Fruit fly (Drosophila melanogaster): ENCODE measurements around the gene sgg.

sgg gene

dm6 chrX:2588415-2589411 is 45.0 kb upstream of the sgg start, which contains the start of gene egh (continued):
- no peak for TF ChIP-seq CG31388 (GFP tag; optimal IDR thresholded peaks at IDR 0.05)
- no peak for TF ChIP-seq CG6683 (GFP tag; optimal IDR thresholded peaks at IDR 0.05)
- no peak for TF ChIP-seq dmrt99B (tag; optimal IDR thresholded peaks at IDR 0.05)
- TF ChIP-seq Gug (GFP tag; IDR thresholded peaks at IDR 0.05): peak; percentile 44; the same call in 1 of the 4 replicates
- no peak for TF ChIP-seq CG12942 (GFP tag; optimal IDR thresholded peaks at IDR 0.05)
- TF ChIP-seq da (GFP tag; optimal IDR thresholded peaks at IDR 0.05): no peak
- TF ChIP-seq CG42726 (GFP tag; IDR thresholded peaks at IDR 0.05; ENCODE audit: partially characterized antibody): no peak
- no peak for TF ChIP-seq CG10147 (GFP tag; optimal IDR thresholded peaks at IDR 0.05)
- TF ChIP-seq CG14965 (GFP tag; optimal IDR thresholded peaks at IDR 0.05; ENCODE audit: borderline replicate concordance): no peak
- TF ChIP-seq croc (GFP tag; conservative IDR thresholded peaks at IDR 0.05): no peak
- 0 out of 2 replicates have a peak, but pooled peaks have one; percentile 13 for TF ChIP-seq Xrp1 (GFP tag; IDR thresholded peaks at IDR 0.05)
- TF ChIP-seq Adf1 (GFP tag; IDR thresholded peaks at IDR 0.05): peak; percentile 35; the same call in 1 of the 2 replicates
- no peak for TF ChIP-seq wek (GFP tag; optimal IDR thresholded peaks at IDR 0.05)
- TF ChIP-seq CG30020 (tag; optimal IDR thresholded peaks at IDR 0.05): no peak
- no peak for TF ChIP-seq CG10209 (GFP tag; optimal IDR thresholded peaks at IDR 0.05)
- peak; percentile 24; the same call in 1 of the 2 replicates for TF ChIP-seq Bgb (GFP tag; IDR thresholded peaks at IDR 0.05; ENCODE audit: partially characterized antibody)
- TF ChIP-seq Dref (GFP tag; IDR thresholded peaks at IDR 0.05): peak; percentile 50
- no peak; the same call in 2 of the 3 replicates for TF ChIP-seq B-H1 (GFP tag; IDR thresholded peaks at IDR 0.05)
- no peak for TF ChIP-seq Oli (tag; optimal IDR thresholded peaks at IDR 0.05)
- TF ChIP-seq CG30431 (GFP tag; optimal IDR thresholded peaks at IDR 0.05): no peak
- TF ChIP-seq gsb-n (tag; optimal IDR thresholded peaks at IDR 0.05): peak; percentile 16
- TF ChIP-seq br (optimal IDR thresholded peaks at IDR 0.05): no peak
- no peak for TF ChIP-seq az2 (GFP tag; optimal IDR thresholded peaks at IDR 0.05)
- no peak for TF ChIP-seq CG34224 (GFP tag; IDR thresholded peaks at IDR 0.05; ENCODE audit: partially characterized antibody)
- TF ChIP-seq CG32772 (GFP tag; IDR thresholded peaks at IDR 0.05): peak; percentile 69
- TF ChIP-seq ato (GFP tag; IDR thresholded peaks at IDR 0.05; ENCODE audit: partially characterized antibody): 0 out of 2 replicates have a peak, but pooled peaks have one; percentile 14
- no peak for TF ChIP-seq zen2 (GFP tag; IDR thresholded peaks at IDR 0.05; ENCODE audit: partially characterized antibody)
- no peak for TF ChIP-seq Bteb2 (GFP tag; optimal IDR thresholded peaks at IDR 0.05)
- TF ChIP-seq eve (GFP tag; optimal IDR thresholded peaks at IDR 0.05): no peak
- TF ChIP-seq gcm (GFP tag; optimal IDR thresholded peaks at IDR 0.05): peak; percentile 34
- peak; percentile 25; the same call in 1 of the 2 replicates for TF ChIP-seq CG32532 (GFP tag; IDR thresholded peaks at IDR 0.05)
- no peak for TF ChIP-seq unpg (GFP tag; optimal IDR thresholded peaks at IDR 0.05)
- TF ChIP-seq hkb (optimal IDR thresholded peaks at IDR 0.05): no peak
- peak; percentile 53; the same call in 1 of the 2 replicates for TF ChIP-seq hkb (GFP tag; IDR thresholded peaks at IDR 0.05)
- no peak for TF ChIP-seq btn (GFP tag; optimal IDR thresholded peaks at IDR 0.05)
- no peak for TF ChIP-seq fd64A (GFP tag; optimal IDR thresholded peaks at IDR 0.05)
- TF ChIP-seq CG7271 (tag; optimal IDR thresholded peaks at IDR 0.05): no peak
- no peak for TF ChIP-seq salm (tag; optimal IDR thresholded peaks at IDR 0.05)
- TF ChIP-seq CG13624 (GFP tag; optimal IDR thresholded peaks at IDR 0.05): peak; percentile 5
- TF ChIP-seq vvl (GFP tag; IDR thresholded peaks at IDR 0.05): peak; percentile 21; the same call in 1 of the 2 replicates
- no peak for TF ChIP-seq danr (GFP tag; IDR thresholded peaks at IDR 0.05)
- peak; percentile 34 for TF ChIP-seq sug (tag; optimal IDR thresholded peaks at IDR 0.05)
- no peak for TF ChIP-seq CkIIα-i1 (GFP tag; IDR thresholded peaks at IDR 0.05)
- peak; percentile 58 for TF ChIP-seq MBD-R2 (GFP tag; IDR thresholded peaks at IDR 0.05)
- no peak for TF ChIP-seq CG7372 (GFP tag; IDR thresholded peaks at IDR 0.05)
- TF ChIP-seq CG16779 (GFP tag; IDR thresholded peaks at IDR 0.05): no peak
- no peak for TF ChIP-seq CG10431 (GFP tag; optimal IDR thresholded peaks at IDR 0.05)
- peak; percentile 70 for TF ChIP-seq CG8478 (optimal IDR thresholded peaks at IDR 0.05)
- TF ChIP-seq lmd (GFP tag; IDR thresholded peaks at IDR 0.05): no peak

Data from whole organism, embryonic.